Worm (Caenorhabditis elegans) whole organism, young adult: ENCODE measurements around the gene H20E11.1.

Source experiments
- F33H1.4 ChIP-seq: fragments of 200-800 bp; sonication (Bioruptor generic); IDR thresholded peaks from 2 replicates; pipeline ENCODE4 v1.3.6; 2022; ENCODE audit warnings: missing genetic modification reagents, missing genetic modification characterization, missing compliant biosample characterization
- somi-1 ChIP-seq: fragments of 200-800 bp; sonication (Bioruptor generic); optimal IDR thresholded peaks from 2 replicates; lab custom pipeline; 2018; ENCODE audit warnings: mild to moderate bottlenecking, missing genetic modification characterization, missing compliant biosample characterization

DNA sequence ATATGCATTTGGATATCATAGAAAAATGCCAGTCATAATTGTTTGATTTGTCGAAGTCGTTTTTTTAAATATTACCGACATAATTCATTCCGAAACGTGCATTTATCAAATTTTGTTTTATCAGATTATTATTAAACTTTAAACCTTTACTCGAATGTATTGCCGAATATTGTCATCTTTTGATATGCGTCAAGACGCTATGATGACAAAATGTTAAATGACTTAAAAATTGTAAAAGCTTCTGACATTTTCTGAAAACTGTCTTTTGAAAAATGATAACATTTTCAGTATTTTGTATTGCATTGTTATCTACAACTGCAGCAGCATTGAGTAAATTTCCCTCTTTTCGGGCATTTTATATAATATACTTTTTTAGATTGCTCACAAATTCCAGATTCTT, 5.3 kb upstream of the H20E11.1 start, which contains the start of gene H20E11.3:
- TF ChIP-seq somi-1 (GFP tag; lab: Kevin White, UChicago), result no peak
- no peak for TF ChIP-seq F33H1.4 (GFP tag; lab: Robert Waterston, UW)
